Fruit fly (Drosophila melanogaster) whole organism, prepupa: ENCODE results near the gene bma.

ENCODE experiments used
- Blimp-1 ChIP-seq: fragments of 200-800 bp; sonication (Bioruptor generic); optimal IDR thresholded peaks from 3 replicates; lab custom pipeline; 2017; ENCODE audit warnings: missing biosample characterization, missing genetic modification characterization, mild to moderate bottlenecking, moderate library complexity, missing genetic modification reagents
- CG10631 ChIP-seq: fragments of 200-800 bp; sonication (Bioruptor generic); optimal IDR thresholded peaks from 2 replicates; lab custom pipeline; 2016; ENCODE audit warnings: missing biosample characterization, missing genetic modification characterization
- CG10669 ChIP-seq: fragments of 200-800 bp; sonication (Bioruptor generic); optimal IDR thresholded peaks from 3 replicates; lab custom pipeline; 2018; ENCODE audit warnings: missing biosample characterization, mild to moderate bottlenecking, missing genetic modification characterization, moderate library complexity
- CG11762 ChIP-seq: fragments of 200-800 bp; sonication (Bioruptor generic); optimal IDR thresholded peaks from 3 replicates; lab custom pipeline; 2016; ENCODE audit warnings: missing biosample characterization, missing genetic modification characterization; ENCODE audit not compliant: insufficient read depth
- CG11902 ChIP-seq: fragments of 200-800 bp; sonication (Bioruptor generic); optimal IDR thresholded peaks from 3 replicates; lab custom pipeline; 2016; ENCODE audit warnings: missing biosample characterization, missing genetic modification characterization
- CG15336 ChIP-seq: fragments of 200-800 bp; sonication (Bioruptor generic); IDR thresholded peaks from 2 replicates; pipeline ENCODE4 v1.3.6; 2022; ENCODE audit warnings: missing biosample characterization, missing genetic modification characterization
- CG1621 ChIP-seq: fragments of 200-800 bp; sonication (Bioruptor generic); optimal IDR thresholded peaks from 3 replicates; lab custom pipeline; 2018; ENCODE audit warnings: missing biosample characterization, mild to moderate bottlenecking, missing genetic modification characterization
- CG16779 ChIP-seq: fragments of 200-800 bp; sonication (Bioruptor generic); optimal IDR thresholded peaks from 3 replicates; lab custom pipeline; 2017; ENCODE audit warnings: missing biosample characterization, mild to moderate bottlenecking, missing genetic modification characterization
- CG31627 ChIP-seq: fragments of 200-800 bp; sonication (Bioruptor generic); optimal IDR thresholded peaks from 3 replicates; lab custom pipeline; 2016; ENCODE audit warnings: missing biosample characterization, missing genetic modification characterization
- CG32006 ChIP-seq: fragments of 200-800 bp; sonication (Bioruptor generic); optimal IDR thresholded peaks from 3 replicates; lab custom pipeline; 2017; ENCODE audit warnings: missing biosample characterization, mild to moderate bottlenecking, missing genetic modification characterization
- CG34406 ChIP-seq: fragments of 200-800 bp; sonication (Bioruptor generic); optimal IDR thresholded peaks from 3 replicates; lab custom pipeline; 2016; ENCODE audit warnings: missing biosample characterization, missing genetic modification characterization
- CG3919 ChIP-seq: fragments of 200-800 bp; sonication (Bioruptor generic); optimal IDR thresholded peaks from 3 replicates; lab custom pipeline; 2016; ENCODE audit warnings: missing biosample characterization, missing genetic modification characterization
- CG6163 ChIP-seq: fragments of 200-800 bp; sonication (Bioruptor generic); IDR thresholded peaks from 3 replicates; pipeline ENCODE4 v1.3.6; 2022; ENCODE audit warnings: missing biosample characterization, missing genetic modification characterization
- CG6276 ChIP-seq: fragments of 200-800 bp; sonication (Bioruptor generic); optimal IDR thresholded peaks from 2 replicates; lab custom pipeline; 2017; ENCODE audit warnings: missing biosample characterization, mild to moderate bottlenecking, missing genetic modification characterization
- CG6792 ChIP-seq: fragments of 200-800 bp; sonication (Bioruptor generic); optimal IDR thresholded peaks from 3 replicates; lab custom pipeline; 2016; ENCODE audit warnings: missing biosample characterization, missing genetic modification characterization
- CG6808 ChIP-seq: fragments of 200-800 bp; sonication (Bioruptor generic); optimal IDR thresholded peaks from 3 replicates; lab custom pipeline; 2017; ENCODE audit warnings: missing biosample characterization, missing genetic modification characterization, mild to moderate bottlenecking, moderate library complexity, missing genetic modification reagents
- CG6854 ChIP-seq: fragments of 200-800 bp; sonication (Bioruptor generic); optimal IDR thresholded peaks from 2 replicates; lab custom pipeline; 2017; ENCODE audit warnings: missing biosample characterization, mild to moderate bottlenecking, missing genetic modification characterization
- CG7368 ChIP-seq: fragments of 200-800 bp; sonication (Bioruptor generic); optimal IDR thresholded peaks from 3 replicates; lab custom pipeline; 2016; ENCODE audit warnings: missing biosample characterization, missing genetic modification characterization
- CG8119 ChIP-seq: fragments of 200-800 bp; sonication (Bioruptor generic); IDR thresholded peaks from 3 replicates; pipeline ENCODE4 v1.3.6; 2022; ENCODE audit warnings: missing biosample characterization, missing genetic modification characterization
- CG8319 ChIP-seq: fragments of 200-800 bp; sonication (Bioruptor generic); optimal IDR thresholded peaks from 3 replicates; lab custom pipeline; 2016; ENCODE audit warnings: missing biosample characterization, missing genetic modification characterization
- CG8632 ChIP-seq: fragments of 200-800 bp; sonication (Bioruptor generic); optimal IDR thresholded peaks from 3 replicates; lab custom pipeline; 2016; ENCODE audit warnings: missing biosample characterization, missing genetic modification characterization
- CG9139 ChIP-seq: fragments of 200-800 bp; sonication (Bioruptor generic); optimal IDR thresholded peaks from 3 replicates; lab custom pipeline; 2017; ENCODE audit warnings: missing biosample characterization, mild to moderate bottlenecking, missing genetic modification characterization
- Eip75B ChIP-seq: fragments of 200-800 bp; sonication (Bioruptor generic); optimal IDR thresholded peaks from 3 replicates; lab custom pipeline; 2016; ENCODE audit warnings: missing biosample characterization, missing genetic modification characterization
- Eip78C ChIP-seq: fragments of 200-800 bp; sonication (Bioruptor generic); peaks from one replicate; lab custom pipeline; 2016; ENCODE audit warnings: missing biosample characterization, missing genetic modification characterization
- Eip93F ChIP-seq: fragments of 200-800 bp; sonication (Bioruptor generic); optimal IDR thresholded peaks from 2 replicates; lab custom pipeline; 2016; ENCODE audit warnings: missing biosample characterization, mild to moderate bottlenecking, missing genetic modification characterization
- Ets21C ChIP-seq: fragments of 200-800 bp; sonication (Bioruptor generic); optimal IDR thresholded peaks from 3 replicates; lab custom pipeline; 2016; ENCODE audit warnings: missing biosample characterization, missing genetic modification characterization
- Ets96B ChIP-seq: fragments of 200-800 bp; optimal IDR thresholded peaks from 2 replicates; lab custom pipeline; 2019; ENCODE audit warnings: missing biosample characterization, mild to moderate bottlenecking, missing genetic modification characterization, moderate library complexity
- Hr38 ChIP-seq: sonication (Bioruptor generic); optimal IDR thresholded peaks from 2 replicates; lab custom pipeline; 2016; ENCODE audit warnings: missing biosample characterization, missing genetic modification characterization
- Hr39 ChIP-seq: fragments of 200-800 bp; sonication (Bioruptor generic); optimal IDR thresholded peaks from 2 replicates; lab custom pipeline; 2016; ENCODE audit warnings: missing biosample characterization, missing genetic modification characterization
- Lpt ChIP-seq: fragments of 200-800 bp; sonication (Bioruptor generic); optimal IDR thresholded peaks from 3 replicates; lab custom pipeline; 2016; ENCODE audit warnings: missing biosample characterization, missing genetic modification characterization
- OdsH ChIP-seq: fragments of 200-800 bp; sonication (Bioruptor generic); optimal IDR thresholded peaks from 3 replicates; lab custom pipeline; 2016; ENCODE audit warnings: missing biosample characterization, missing genetic modification characterization
- Sox102F ChIP-seq: fragments of 200-800 bp; sonication (Bioruptor generic); optimal IDR thresholded peaks from 2 replicates; lab custom pipeline; 2016; ENCODE audit warnings: missing biosample characterization, mild to moderate bottlenecking, missing genetic modification characterization
- Sox14 ChIP-seq: fragments of 200-800 bp; sonication (Bioruptor generic); optimal IDR thresholded peaks from 3 replicates; lab custom pipeline; 2016; ENCODE audit warnings: missing biosample characterization, missing genetic modification characterization
- Sox15 ChIP-seq: fragments of 200-800 bp; sonication (Bioruptor generic); optimal IDR thresholded peaks from 3 replicates; lab custom pipeline; 2016; ENCODE audit warnings: missing biosample characterization, missing genetic modification characterization
- achi ChIP-seq: fragments of 200-800 bp; sonication (Bioruptor generic); optimal IDR thresholded peaks from 3 replicates; lab custom pipeline; 2016; ENCODE audit warnings: missing biosample characterization, missing genetic modification characterization
- acj6 ChIP-seq: fragments of 200-800 bp; sonication (Bioruptor generic); optimal IDR thresholded peaks from 3 replicates; lab custom pipeline; 2016; ENCODE audit warnings: missing biosample characterization, missing genetic modification characterization
- cyc ChIP-seq: fragments of 200-800 bp; sonication (Bioruptor generic); optimal IDR thresholded peaks from 3 replicates; lab custom pipeline; 2016; ENCODE audit warnings: missing biosample characterization, missing genetic modification characterization
- dac ChIP-seq: fragments of 200-800 bp; sonication (Bioruptor generic); optimal IDR thresholded peaks from 2 replicates; lab custom pipeline; 2017; ENCODE audit warnings: missing biosample characterization, mild to moderate bottlenecking, missing genetic modification characterization
- dsx ChIP-seq: fragments of 200-800 bp; optimal IDR thresholded peaks from 3 replicates; lab custom pipeline; 2019; ENCODE audit warnings: missing biosample characterization, mild to moderate bottlenecking, missing genetic modification characterization, moderate library complexity; ENCODE audit not compliant: poor library complexity, severe bottlenecking
- eg ChIP-seq: fragments of 200-800 bp; sonication (Bioruptor generic); IDR thresholded peaks from 3 replicates; pipeline ENCODE4 v1.3.6; 2022; ENCODE audit warnings: missing biosample characterization, missing genetic modification characterization
- fd59A ChIP-seq: fragments of 200-800 bp; sonication (Bioruptor generic); optimal IDR thresholded peaks from 2 replicates; lab custom pipeline; 2017; ENCODE audit warnings: missing biosample characterization, mild to moderate bottlenecking, missing genetic modification characterization, missing genetic modification reagents
- fd85E ChIP-seq: fragments of 200-800 bp; sonication (Bioruptor generic); optimal IDR thresholded peaks from 3 replicates; lab custom pipeline; 2016; ENCODE audit warnings: missing biosample characterization, missing genetic modification characterization
- fkh ChIP-seq: fragments of 200-800 bp; sonication (Bioruptor generic); optimal IDR thresholded peaks from 3 replicates; lab custom pipeline; 2017; ENCODE audit warnings: missing biosample characterization, mild to moderate bottlenecking, missing genetic modification characterization, moderate library complexity
- lz ChIP-seq: fragments of 200-800 bp; sonication (Bioruptor generic); optimal IDR thresholded peaks from 3 replicates; lab custom pipeline; 2016; ENCODE audit warnings: missing biosample characterization, missing genetic modification characterization
- net ChIP-seq: fragments of 200-800 bp; sonication (Bioruptor generic); optimal IDR thresholded peaks from 3 replicates; lab custom pipeline; 2016; ENCODE audit warnings: missing biosample characterization, missing genetic modification characterization
- pdm3 ChIP-seq: fragments of 200-800 bp; sonication (Bioruptor generic); optimal IDR thresholded peaks from 3 replicates; lab custom pipeline; 2016; ENCODE audit warnings: missing biosample characterization, missing genetic modification characterization
- salr ChIP-seq, 2 experiments: fragments of 200-800 bp; sonication (Bioruptor generic); optimal IDR thresholded peaks; 3 replicates each; lab custom pipeline; 2016 to 2018; ENCODE audit warnings: missing biosample characterization in 2 of 2, missing genetic modification characterization in 2 of 2, mild to moderate bottlenecking in 1 of 2
- spab ChIP-seq: fragments of 200-800 bp; sonication (Bioruptor generic); optimal IDR thresholded peaks from 2 replicates; lab custom pipeline; 2017; ENCODE audit warnings: missing biosample characterization, mild to moderate bottlenecking, missing genetic modification characterization, missing genetic modification reagents
- ss ChIP-seq, 2 experiments: fragments of 200-800 bp; sonication (Bioruptor generic); optimal IDR thresholded peaks; 2 replicates in 1 of 2; 3 replicates in 1 of 2; lab custom pipeline; 2017 to 2018; ENCODE audit warnings: mild to moderate bottlenecking in 2 of 2, missing biosample characterization in 2 of 2, missing genetic modification characterization in 2 of 2, moderate library complexity in 1 of 2
- svp ChIP-seq: fragments of 200-800 bp; sonication (Bioruptor generic); peaks from one replicate; lab custom pipeline; 2016; ENCODE audit warnings: missing biosample characterization, missing genetic modification characterization
- topi ChIP-seq: fragments of 200-800 bp; sonication (Bioruptor generic); optimal IDR thresholded peaks from 3 replicates; lab custom pipeline; 2016; ENCODE audit warnings: missing biosample characterization, missing genetic modification characterization
- vri ChIP-seq: fragments of 200-800 bp; sonication (Bioruptor generic); optimal IDR thresholded peaks from 3 replicates; lab custom pipeline; 2016; ENCODE audit warnings: missing biosample characterization, mild to moderate bottlenecking, missing genetic modification characterization

bma gene

DNA sequence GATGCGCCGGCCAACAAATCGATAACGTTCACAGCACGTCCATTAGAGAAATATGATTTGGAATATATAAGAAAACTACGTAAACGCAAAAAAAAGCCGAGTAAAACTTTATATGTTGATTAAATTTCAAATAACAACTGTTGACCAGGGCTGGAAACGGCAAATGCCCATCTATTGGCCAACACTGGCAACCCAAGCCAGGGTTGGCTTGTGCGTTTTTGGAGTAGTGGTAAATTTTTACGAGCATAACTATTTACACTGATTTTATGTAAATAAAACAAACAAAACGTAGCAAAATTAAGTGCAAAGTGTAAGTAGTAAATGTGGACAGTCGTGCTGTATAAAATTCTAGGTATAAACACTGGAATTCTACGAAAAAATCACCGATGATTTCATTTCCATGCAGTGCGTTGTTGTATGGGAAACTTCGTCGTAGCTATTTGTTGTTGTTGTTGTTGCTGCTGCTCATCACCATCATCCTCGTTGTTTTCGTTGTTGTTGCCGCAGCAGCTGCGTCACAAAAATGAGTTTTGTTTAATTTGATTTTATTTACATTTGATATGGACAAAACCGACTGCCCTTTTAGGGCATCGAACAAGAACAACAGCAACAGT, 8.8 kb upstream of the bma start, which contains the start of gene nudE:
Gene nudE, plus strand, starts transcription at position 196 of the 614 bp plus-strand sequence.
- no peak for TF ChIP-seq CG6276 (GFP tag; lab: Kevin White, UChicago)
- peak; percentile 53 for TF ChIP-seq svp (GFP tag; lab: Kevin White, UChicago)
- TF ChIP-seq lz (GFP tag; lab: Kevin White, UChicago): peak; percentile 33
- no peak for TF ChIP-seq Sox102F (GFP tag; lab: Kevin White, UChicago)
- no peak for TF ChIP-seq CG1621 (tag; lab: Kevin White, UChicago)
- no peak for TF ChIP-seq ss (GFP tag; optimal IDR thresholded peaks at IDR 0.05; lab: Kevin White, UChicago)
- no peak for TF ChIP-seq dac (GFP tag; lab: Kevin White, UChicago)
- TF ChIP-seq CG8119 (GFP tag; lab: Robert Waterston, UW): no peak
- no peak for TF ChIP-seq Blimp-1 (GFP tag; lab: Kevin White, UChicago)
- TF ChIP-seq CG8632 (GFP tag; lab: Kevin White, UChicago): no peak
- TF ChIP-seq CG9139 (GFP tag; lab: Kevin White, UChicago): no peak
- TF ChIP-seq CG31627 (GFP tag; lab: Kevin White, UChicago): peak; percentile 42
- no peak for TF ChIP-seq net (GFP tag; lab: Kevin White, UChicago)
- no peak for TF ChIP-seq spab
- no peak for TF ChIP-seq fd59A (GFP tag; lab: Kevin White, UChicago)
- no peak for TF ChIP-seq achi (GFP tag; lab: Kevin White, UChicago)
- TF ChIP-seq CG15336 (GFP tag; lab: Robert Waterston, UW): no peak
- no peak for TF ChIP-seq CG11902
- TF ChIP-seq CG6163 (GFP tag; lab: Robert Waterston, UW): no peak
- no peak for TF ChIP-seq Eip93F
- TF ChIP-seq Sox15: no peak
- no peak for TF ChIP-seq dsx (GFP tag; lab: Kevin White, UChicago)
- peak; percentile 38 for TF ChIP-seq topi (GFP tag; lab: Kevin White, UChicago)
- TF ChIP-seq OdsH (GFP tag; lab: Kevin White, UChicago): peak; percentile 19
- TF ChIP-seq vri (GFP tag; lab: Kevin White, UChicago): no peak
- TF ChIP-seq CG16779 (tag; lab: Kevin White, UChicago): no peak
- peak; percentile 11 for TF ChIP-seq Ets21C (GFP tag; lab: Kevin White, UChicago)
- TF ChIP-seq CG10631: peak; percentile 16
- TF ChIP-seq Hr38 (GFP tag; lab: Kevin White, UChicago): no peak
- no peak for TF ChIP-seq CG10669 (GFP tag; lab: Kevin White, UChicago)
- no peak for TF ChIP-seq CG32006 (GFP tag; lab: Kevin White, UChicago)
- no peak for TF ChIP-seq eg (GFP tag; lab: Robert Waterston, UW)
- no peak for TF ChIP-seq CG6792
- TF ChIP-seq Ets96B (tag; lab: Kevin White, UChicago): no peak
- peak; percentile 45 for TF ChIP-seq Hr39 (GFP tag; lab: Kevin White, UChicago)
- TF ChIP-seq CG11762 (GFP tag; lab: Kevin White, UChicago): no peak
- TF ChIP-seq acj6 (GFP tag; lab: Kevin White, UChicago): no peak
- TF ChIP-seq Eip78C (GFP tag; lab: Kevin White, UChicago): peak; percentile 85
- TF ChIP-seq pdm3: peak; percentile 11
- TF ChIP-seq CG3919 (GFP tag; lab: Kevin White, UChicago): no peak
- no peak for TF ChIP-seq salr (GFP tag; optimal IDR thresholded peaks at IDR 0.05; lab: Kevin White, UChicago)
- TF ChIP-seq CG34406 (GFP tag; lab: Kevin White, UChicago): no peak
- TF ChIP-seq Eip75B (GFP tag; lab: Kevin White, UChicago): peak; percentile 55
- no peak for TF ChIP-seq cyc (GFP tag; lab: Kevin White, UChicago)
- TF ChIP-seq fd85E (GFP tag; lab: Kevin White, UChicago): no peak
- no peak for TF ChIP-seq Lpt (GFP tag; lab: Kevin White, UChicago)
- peak; percentile 46 for TF ChIP-seq Sox14 (GFP tag; lab: Kevin White, UChicago)
- peak; percentile 45 for TF ChIP-seq CG8319 (GFP tag; lab: Kevin White, UChicago)
- TF ChIP-seq CG7368: peak; percentile 26
- no peak for TF ChIP-seq CG6808 (GFP tag; lab: Kevin White, UChicago)
- no peak for TF ChIP-seq CG6854 (GFP tag; lab: Kevin White, UChicago)
- peak; percentile 90 for TF ChIP-seq fkh (GFP tag; lab: Kevin White, UChicago)
